Worm (Caenorhabditis elegans): ENCODE data around the gene orc-1.

Gene orc-1

DNA sequence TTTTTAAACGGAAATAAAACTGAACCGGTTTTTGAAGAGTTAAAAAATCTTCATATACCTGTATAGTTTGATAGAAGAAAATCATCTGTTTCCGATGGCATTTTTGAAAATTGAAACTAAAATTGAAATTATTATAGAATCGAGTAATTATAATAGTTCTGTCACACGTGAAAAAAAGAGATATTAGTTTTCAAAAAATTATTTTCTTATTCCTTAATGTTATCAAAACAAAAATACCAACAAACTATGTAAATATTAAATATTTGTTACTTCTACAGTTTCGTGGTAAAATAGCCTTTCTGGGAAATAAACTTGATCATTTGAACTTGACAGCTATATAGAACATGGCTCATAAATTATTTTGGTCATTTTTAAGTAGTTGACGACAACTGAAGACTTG, 13.9 kb upstream of the orc-1 start, which contains the start of gene swt-4:
Gene swt-4, minus strand, starts transcription at position 101 of the 400 bp plus-strand sequence.
- TF ChIP-seq nhr-129 (tag; optimal IDR thresholded peaks at IDR 0.05): no peak

ce11 chrIII:10629795-10630194, 13.1 kb upstream of the orc-1 start:
- TF ChIP-seq nhr-11 (tag; optimal IDR thresholded peaks at IDR 0.05) (no peak), crh-2 (tag; optimal IDR thresholded peaks at IDR 0.05) (peak; percentile 5), lin-39 (tag; optimal IDR thresholded peaks at IDR 0.05) (peak; percentile 42)

DNA sequence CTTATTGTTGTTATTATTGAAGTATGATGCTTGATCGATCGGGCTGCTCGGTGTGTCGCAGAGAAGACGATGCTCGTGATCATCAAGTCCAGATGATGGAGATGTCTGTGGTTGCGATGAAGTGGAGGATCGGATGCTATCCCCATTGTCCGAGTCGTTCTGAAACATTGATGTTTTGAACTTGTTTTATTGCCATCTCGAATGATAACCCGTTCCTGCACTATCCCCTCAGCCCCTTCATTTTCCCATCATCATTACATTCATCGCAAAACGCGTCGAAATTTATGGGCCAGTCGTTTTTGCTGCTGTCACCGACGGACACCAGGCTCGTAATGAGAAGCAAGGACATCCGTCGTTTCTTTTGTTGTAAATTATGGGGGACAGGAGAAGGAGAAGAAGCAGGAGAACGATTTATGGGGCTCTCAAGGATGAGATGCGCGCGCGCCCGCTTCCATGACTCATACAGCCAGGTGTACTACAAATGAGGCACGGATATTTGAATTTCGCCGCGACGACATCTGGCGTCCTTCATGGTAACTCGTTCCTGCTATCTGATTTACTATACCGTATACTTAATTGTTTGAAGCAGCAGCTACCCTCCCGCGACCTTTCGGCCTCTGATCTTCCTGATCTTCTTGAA, 10.9 kb upstream of the orc-1 start:
- TF ChIP-seq unc-62 (GFP tag; optimal IDR thresholded peaks at IDR 0.05): no peak
- TF ChIP-seq nhr-129 (tag; optimal IDR thresholded peaks at IDR 0.05): no peak
- no peak for TF ChIP-seq lin-39 (tag; optimal IDR thresholded peaks at IDR 0.05)
- no peak for TF ChIP-seq crh-2 (tag; optimal IDR thresholded peaks at IDR 0.05)
- peak; percentile 27 for TF ChIP-seq nhr-25 (tag; optimal IDR thresholded peaks at IDR 0.05)
- TF ChIP-seq elt-3 (tag; optimal IDR thresholded peaks at IDR 0.05): no peak
- TF ChIP-seq C34F6.9 (tag; optimal IDR thresholded peaks at IDR 0.05): no peak
- TF ChIP-seq aly-2 (tag; optimal IDR thresholded peaks at IDR 0.05): no peak
- no peak for TF ChIP-seq lsy-2 (tag; optimal IDR thresholded peaks at IDR 0.05)
- TF ChIP-seq mbf-1 (tag; optimal IDR thresholded peaks at IDR 0.05): no peak
- no peak for TF ChIP-seq gmeb-1 (tag; optimal IDR thresholded peaks at IDR 0.05)
- TF ChIP-seq ztf-11 (tag; optimal IDR thresholded peaks at IDR 0.05): no peak
- peak; percentile 51 for TF ChIP-seq mab-5 (tag; optimal IDR thresholded peaks at IDR 0.05)

- TF ChIP-seq unc-55 (GFP tag; optimal IDR thresholded peaks at IDR 0.05) (no peak), mab-5 (tag; optimal IDR thresholded peaks at IDR 0.05) (no peak), ztf-11 (tag; optimal IDR thresholded peaks at IDR 0.05) (no peak), fos-1 (tag; optimal IDR thresholded peaks at IDR 0.05) (peak; percentile 28), ceh-82 (tag; optimal IDR thresholded peaks at IDR 0.05) (no peak), skn-1 (tag; optimal IDR thresholded peaks at IDR 0.05) (no peak), lin-11 (tag; optimal IDR thresholded peaks at IDR 0.05) (peak; percentile 25), ztf-4 (tag; optimal IDR thresholded peaks at IDR 0.05) (no peak), elt-3 (tag; optimal IDR thresholded peaks at IDR 0.05) (no peak), F13H6.1 (tag; optimal IDR thresholded peaks at IDR 0.05) (peak; percentile 44), unc-62 (GFP tag; optimal IDR thresholded peaks at IDR 0.05) (no peak), sem-4 (tag; optimal IDR thresholded peaks at IDR 0.05) (no peak), nhr-23 (tag; optimal IDR thresholded peaks at IDR 0.05) (no peak), elt-1 (tag; optimal IDR thresholded peaks at IDR 0.05) (no peak), nhr-25 (tag; optimal IDR thresholded peaks at IDR 0.05) (peak; percentile 44), nhr-237 (tag; optimal IDR thresholded peaks at IDR 0.05) (no peak), dmd-4 (tag; optimal IDR thresholded peaks at IDR 0.05) (no peak), Y55F3AM.14 (GFP tag; optimal IDR thresholded peaks at IDR 0.05) (no peak), snpc-4 (tag; optimal IDR thresholded peaks at IDR 0.05) (no peak), mdl-1 (tag; optimal IDR thresholded peaks at IDR 0.05) (peak in 1 of 2 experiments; percentile 77), sma-9 (GFP tag; optimal IDR thresholded peaks at IDR 0.05) (peak; percentile 61), sma-9 (tag; optimal IDR thresholded peaks at IDR 0.05) (no peak), nhr-11 (tag; optimal IDR thresholded peaks at IDR 0.05) (no peak), blmp-1 (tag; optimal IDR thresholded peaks at IDR 0.05; ENCODE audit: insufficient read depth) (no peak), ceh-16 (tag; optimal IDR thresholded peaks at IDR 0.05) (no peak), peb-1 (tag; optimal IDR thresholded peaks at IDR 0.05) (no peak), lsy-2 (tag; optimal IDR thresholded peaks at IDR 0.05) (peak in 1 of 2 experiments; percentile 54), nhr-6 (tag; optimal IDR thresholded peaks at IDR 0.05) (no peak), R02D3.7 (tag; optimal IDR thresholded peaks at IDR 0.05) (no peak), alr-1 (tag; optimal IDR thresholded peaks at IDR 0.05) (no peak), egl-27 (tag; optimal IDR thresholded peaks at IDR 0.05) (no peak), C34F6.9 (tag; optimal IDR thresholded peaks at IDR 0.05) (peak; percentile 48), ztf-1 (GFP tag; conservative IDR thresholded peaks at IDR 0.05) (no peak), lin-39 (tag; optimal IDR thresholded peaks at IDR 0.05) (no peak), ZK546.5 (tag; optimal IDR thresholded peaks at IDR 0.05) (no peak), crh-2 (tag; optimal IDR thresholded peaks at IDR 0.05) (peak; percentile 28), nhr-21 (tag; optimal IDR thresholded peaks at IDR 0.05) (no peak), unc-39 (tag; optimal IDR thresholded peaks at IDR 0.05) (no peak), zag-1 (tag; optimal IDR thresholded peaks at IDR 0.05) (no peak), mbf-1 (tag; optimal IDR thresholded peaks at IDR 0.05) (no peak), nhr-129 (tag; optimal IDR thresholded peaks at IDR 0.05) (peak; percentile 12), aly-2 (tag; optimal IDR thresholded peaks at IDR 0.05) (no peak), nhr-77 (tag; optimal IDR thresholded peaks at IDR 0.05) (no peak), gmeb-1 (tag; optimal IDR thresholded peaks at IDR 0.05) (no peak)
Observed at ce11 chrIII:10632590-10633402, 10.1 kb upstream of the orc-1 start, which contains the start of gene Y39A1A.10. Gene Y39A1A.10 (plus strand): TSS chrIII:10632728.
